Worm (Caenorhabditis elegans) whole organism, young adult: ENCODE results near the gene tor-1.

Source experiments
- B0019.2 ChIP-seq: fragments of 200-800 bp; sonication (Bioruptor generic); conservative IDR thresholded peaks from 2 replicates; pipeline ENCODE4 v1.3.6; 2022; ENCODE audit warnings: missing genetic modification reagents, missing genetic modification characterization, missing compliant biosample characterization
- B0035.1 ChIP-seq: sonication (generic microtip); optimal IDR thresholded peaks from 2 replicates; lab custom pipeline; 2016; ENCODE audit warnings: missing genetic modification characterization, mild to moderate bottlenecking, missing compliant biosample characterization, missing genotype, missing genetic modification reagents
- C17E4.6 ChIP-seq: fragments of 200-800 bp; sonication (Bioruptor generic); IDR thresholded peaks from 2 replicates; pipeline ENCODE4 v1.3.6; 2022; ENCODE audit warnings: missing genetic modification reagents, missing genetic modification characterization, missing compliant biosample characterization
- F39B2.1 ChIP-seq: fragments of 200-800 bp; sonication (Bioruptor generic); IDR thresholded peaks from 2 replicates; pipeline ENCODE4 v1.3.6; 2022; ENCODE audit warnings: missing genetic modification reagents, missing genetic modification characterization, missing compliant biosample characterization
- F52B5.7 ChIP-seq: sonication (generic microtip); optimal IDR thresholded peaks from 2 replicates; lab custom pipeline; 2016; ENCODE audit warnings: mild to moderate bottlenecking, missing genetic modification characterization, missing compliant biosample characterization
- F57C9.4 ChIP-seq: sonication (generic microtip); optimal IDR thresholded peaks from 2 replicates; lab custom pipeline; 2017; ENCODE audit warnings: mild to moderate bottlenecking, missing genetic modification characterization, missing compliant biosample characterization
- K12H6.12 ChIP-seq: fragments of 200-800 bp; sonication (Bioruptor generic); optimal IDR thresholded peaks from 2 replicates; lab custom pipeline; 2018; ENCODE audit warnings: mild to moderate bottlenecking, missing genetic modification characterization, missing compliant biosample characterization
- Y53G8AR.9 ChIP-seq: fragments of 200-800 bp; sonication (Bioruptor generic); conservative IDR thresholded peaks from 2 replicates; pipeline ENCODE4 v1.3.6; 2022; ENCODE audit warnings: missing genetic modification reagents, missing genetic modification characterization, missing compliant biosample characterization
- Y56A3A.18 ChIP-seq: fragments of 200-800 bp; sonication (Bioruptor generic); IDR thresholded peaks from 2 replicates; pipeline ENCODE4 v1.3.6; 2022; ENCODE audit warnings: missing genetic modification reagents, missing genetic modification characterization, missing compliant biosample characterization
- Y67H2A.10 ChIP-seq: fragments of 200-800 bp; sonication (Bioruptor generic); conservative IDR thresholded peaks from 2 replicates; pipeline ENCODE4 v1.3.6; 2022; ENCODE audit warnings: missing genetic modification reagents, missing genetic modification characterization, missing compliant biosample characterization
- akir-1 ChIP-seq: fragments of 200-800 bp; sonication (Bioruptor generic); optimal IDR thresholded peaks from 2 replicates; lab custom pipeline; 2018; ENCODE audit warnings: mild to moderate bottlenecking, missing genetic modification characterization, moderate library complexity, missing compliant biosample characterization
- atf-7 ChIP-seq: sonication (generic microtip); optimal IDR thresholded peaks from 2 replicates; lab custom pipeline; 2017; ENCODE audit warnings: mild to moderate bottlenecking, missing genetic modification characterization, missing compliant biosample characterization
- attf-3 ChIP-seq: fragments of 200-800 bp; sonication (Bioruptor generic); conservative IDR thresholded peaks from 2 replicates; pipeline ENCODE4 v1.3.6; 2022; ENCODE audit warnings: missing genetic modification reagents, missing genetic modification characterization, missing compliant biosample characterization
- attf-5 ChIP-seq: fragments of 200-800 bp; sonication (Bioruptor generic); optimal IDR thresholded peaks from 2 replicates; lab custom pipeline; 2018; ENCODE audit warnings: mild to moderate bottlenecking, missing genetic modification characterization, missing compliant biosample characterization
- ceh-27 ChIP-seq: fragments of 200-800 bp; sonication (Bioruptor generic); optimal IDR thresholded peaks from 2 replicates; lab custom pipeline; 2018; ENCODE audit warnings: mild to moderate bottlenecking, missing genetic modification characterization, moderate library complexity, missing compliant biosample characterization
- dox-1 ChIP-seq: fragments of 200-800 bp; sonication (Bioruptor generic); IDR thresholded peaks from 2 replicates; pipeline ENCODE4 v1.3.6; 2022; ENCODE audit warnings: missing genetic modification reagents, missing genetic modification characterization, missing compliant biosample characterization
- dpl-1 ChIP-seq: fragments of 150-350 bp; optimal IDR thresholded peaks from 2 replicates; lab custom pipeline; 2014; ENCODE audit warnings: missing biosample characterization, missing genetic modification reagents, missing genetic modification characterization
- egl-18 ChIP-seq: fragments of 200-800 bp; sonication (Bioruptor generic); IDR thresholded peaks from 2 replicates; pipeline ENCODE4 v1.3.6; 2022; ENCODE audit warnings: missing genetic modification reagents, missing genetic modification characterization, missing compliant biosample characterization
- egrh-3 ChIP-seq: fragments of 200-800 bp; sonication (Bioruptor generic); IDR thresholded peaks from 2 replicates; pipeline ENCODE4 v1.3.6; 2022; ENCODE audit warnings: missing genetic modification reagents, missing genetic modification characterization, missing compliant biosample characterization
- ets-4 ChIP-seq: fragments of 200-800 bp; sonication (Bioruptor generic); optimal IDR thresholded peaks from 2 replicates; lab custom pipeline; 2018; ENCODE audit warnings: mild to moderate bottlenecking, missing genetic modification characterization, missing compliant biosample characterization
- fkh-3 ChIP-seq: sonication (generic microtip); optimal IDR thresholded peaks from 2 replicates; lab custom pipeline; 2016; ENCODE audit warnings: mild to moderate bottlenecking, missing genetic modification characterization, missing compliant biosample characterization
- hlh-12 ChIP-seq: sonication (generic microtip); optimal IDR thresholded peaks from 2 replicates; lab custom pipeline; 2016; ENCODE audit warnings: missing genetic modification characterization, missing compliant biosample characterization
- hmg-20 ChIP-seq: fragments of 200-800 bp; sonication (Bioruptor generic); IDR thresholded peaks from 2 replicates; pipeline ENCODE4 v1.3.6; 2022; ENCODE audit warnings: missing genetic modification reagents, missing genetic modification characterization, missing compliant biosample characterization
- hsf-1 ChIP-seq: fragments of 200-800 bp; sonication (Bioruptor generic); IDR thresholded peaks from 2 replicates; pipeline ENCODE4 v1.3.6; 2022; ENCODE audit warnings: missing genetic modification reagents, missing genetic modification characterization, missing compliant biosample characterization
- lag-1 ChIP-seq: fragments of 200-800 bp; sonication (Bioruptor generic); IDR thresholded peaks from 2 replicates; pipeline ENCODE4 v1.3.6; 2022; ENCODE audit warnings: missing genetic modification reagents, missing genetic modification characterization, missing compliant biosample characterization
- let-526 ChIP-seq: fragments of 200-800 bp; sonication (Bioruptor generic); IDR thresholded peaks from 2 replicates; pipeline ENCODE4 v1.3.6; 2022; ENCODE audit warnings: missing genetic modification reagents, missing genetic modification characterization, missing compliant biosample characterization
- let-607 ChIP-seq, 2 experiments: fragments of 200-800 bp in 1 of 2; sonication (Bioruptor generic) in 1 of 2; sonication (generic microtip) in 1 of 2; optimal IDR thresholded peaks; 2 replicates each; lab custom pipeline; 2016 to 2018; ENCODE audit warnings: mild to moderate bottlenecking in 2 of 2, missing compliant biosample characterization in 2 of 2, missing genetic modification characterization in 2 of 2, moderate library complexity in 2 of 2, missing genotype in 1 of 2
- lin-26 ChIP-seq: fragments of 200-800 bp; sonication (Bioruptor generic); IDR thresholded peaks from 2 replicates; pipeline ENCODE4 v1.3.6; 2022; ENCODE audit warnings: missing genetic modification reagents, missing genetic modification characterization, missing compliant biosample characterization
- lin-35 ChIP-seq, 3 experiments: fragments of 150-350 bp in 2 of 3; sonication (generic microtip) in 1 of 3; optimal IDR thresholded peaks; 2 replicates each; lab custom pipeline; 2014 to 2018; ENCODE audit warnings: missing biosample characterization in 3 of 3, missing genetic modification characterization in 3 of 3, missing genetic modification reagents in 3 of 3
- lin-40 ChIP-seq: sonication (generic microtip); optimal IDR thresholded peaks from 2 replicates; lab custom pipeline; 2016; ENCODE audit warnings: missing genetic modification characterization, mild to moderate bottlenecking, missing compliant biosample characterization, missing genotype, missing genetic modification reagents
- lsl-1 ChIP-seq: fragments of 200-800 bp; sonication (Bioruptor generic); optimal IDR thresholded peaks from 2 replicates; lab custom pipeline; 2018; ENCODE audit warnings: mild to moderate bottlenecking, missing genetic modification characterization, moderate library complexity, missing compliant biosample characterization
- madf-8 ChIP-seq: fragments of 200-800 bp; sonication (Bioruptor generic); conservative IDR thresholded peaks from 2 replicates; pipeline ENCODE4 v1.3.6; 2022; ENCODE audit warnings: missing genetic modification reagents, missing genetic modification characterization, missing compliant biosample characterization
- mcd-1 ChIP-seq: fragments of 200-800 bp; sonication (Bioruptor generic); IDR thresholded peaks from 2 replicates; pipeline ENCODE4 v1.3.6; 2022; ENCODE audit warnings: missing genetic modification reagents, missing genetic modification characterization, missing compliant biosample characterization
- mel-28 ChIP-seq: sonication (generic microtip); optimal IDR thresholded peaks from 2 replicates; lab custom pipeline; 2016; ENCODE audit warnings: borderline replicate concordance, mild to moderate bottlenecking, missing genetic modification characterization, missing compliant biosample characterization
- nhr-90 ChIP-seq: sonication (generic microtip); optimal IDR thresholded peaks from 2 replicates; lab custom pipeline; 2016; ENCODE audit warnings: missing genotype, mild to moderate bottlenecking, missing genetic modification characterization, missing compliant biosample characterization
- snpc-1.1 ChIP-seq: sonication (generic microtip); optimal IDR thresholded peaks from 2 replicates; lab custom pipeline; 2017; ENCODE audit warnings: missing genetic modification characterization, mild to moderate bottlenecking, missing compliant biosample characterization, antibody characterized with exemption, moderate library complexity, missing genotype, missing genetic modification reagents; ENCODE audit not compliant: insufficient read depth
- snpc-4 ChIP-seq, 5 experiments: fragments of 150-350 bp in 1 of 5; sonication (generic microtip) in 4 of 5; optimal IDR thresholded peaks; 2 replicates each; lab custom pipeline; 2014 to 2018; ENCODE audit warnings: missing genetic modification characterization in 5 of 5, missing biosample characterization in 3 of 5, antibody characterized with exemption in 2 of 5, mild to moderate bottlenecking in 2 of 5, missing compliant biosample characterization in 2 of 5, missing genotype in 2 of 5, moderate library complexity in 2 of 5, missing genetic modification reagents in 1 of 5
- tbx-9 ChIP-seq: sonication (generic microtip); optimal IDR thresholded peaks from 2 replicates; lab custom pipeline; 2016; ENCODE audit warnings: borderline replicate concordance, missing genetic modification characterization, inconsistent platforms, missing compliant biosample characterization
- unc-130 ChIP-seq: sonication (generic microtip); optimal IDR thresholded peaks from 2 replicates; lab custom pipeline; 2016; ENCODE audit warnings: missing genetic modification reagents, missing genetic modification characterization, missing compliant biosample characterization
- unc-62 ChIP-seq: fragments of 150-350 bp; optimal IDR thresholded peaks from 2 replicates; lab custom pipeline; 2014; ENCODE audit warnings: missing biosample characterization, missing genetic modification reagents, missing genetic modification characterization
- xnd-1 ChIP-seq: sonication (generic microtip); optimal IDR thresholded peaks from 2 replicates; lab custom pipeline; 2016; ENCODE audit warnings: missing genotype, missing genetic modification reagents, missing genetic modification characterization, missing compliant biosample characterization
- zim-3 ChIP-seq: sonication (generic microtip); optimal IDR thresholded peaks from 2 replicates; lab custom pipeline; 2017; ENCODE audit warnings: mild to moderate bottlenecking, missing genetic modification characterization, moderate library complexity, missing compliant biosample characterization
- ztf-18 ChIP-seq: sonication (generic microtip); optimal IDR thresholded peaks from 2 replicates; lab custom pipeline; 2016; ENCODE audit warnings: missing genotype, mild to moderate bottlenecking, missing genetic modification characterization, missing compliant biosample characterization
- ztf-26 ChIP-seq: sonication (generic microtip); optimal IDR thresholded peaks from 2 replicates; lab custom pipeline; 2017; ENCODE audit warnings: missing genetic modification characterization, missing compliant biosample characterization
- ztf-6 ChIP-seq: fragments of 200-800 bp; sonication (Bioruptor generic); IDR thresholded peaks from 2 replicates; pipeline ENCODE4 v1.3.6; 2022; ENCODE audit warnings: missing genetic modification reagents, missing genetic modification characterization, missing compliant biosample characterization

The tor-1 gene

ce11 chrIV:14033752-14034570, 48.4 kb upstream of the tor-1 start (continued):
- TF ChIP-seq madf-8 (GFP tag; lab: Robert Waterston, UW) (no peak), B0019.2 (GFP tag; lab: Robert Waterston, UW) (no peak), lsl-1 (GFP tag; lab: Kevin White, UChicago) (no peak), attf-5 (no peak), mel-28 (peak; percentile 91), atf-7 (tag; lab: Kevin White, UChicago) (peak; percentile 60), unc-130 (GFP tag; lab: Kevin White, UChicago) (no peak), C17E4.6 (GFP tag; lab: Robert Waterston, UW) (no peak), egrh-3 (GFP tag; lab: Robert Waterston, UW) (peak; percentile 94), F57C9.4 (peak; percentile 55), Y53G8AR.9 (peak; percentile 72), xnd-1 (tag; lab: Kevin White, UChicago) (no peak), ztf-6 (GFP tag; lab: Robert Waterston, UW) (no peak; the same call in 1 of the 2 replicates), Y56A3A.18 (GFP tag; lab: Robert Waterston, UW) (peak; percentile 34; the same call in 1 of the 2 replicates), lin-26 (GFP tag; lab: Robert Waterston, UW) (peak; percentile 49; the same call in 1 of the 2 replicates), akir-1 (peak; percentile 51), let-526 (GFP tag; lab: Robert Waterston, UW) (peak; percentile 69; the same call in 1 of the 2 replicates), ceh-27 (peak; percentile 44), snpc-4 (GFP tag; optimal IDR thresholded peaks at IDR 0.05; lab: Kevin White, UChicago) (peak; percentile 22), snpc-4 (tag; optimal IDR thresholded peaks at IDR 0.05; lab: Kevin White, UChicago) (no peak), egl-18 (GFP tag; lab: Robert Waterston, UW) (peak; percentile 62; the same call in 1 of the 2 replicates), unc-62 (GFP tag; lab: Kevin White, UChicago) (no peak), attf-3 (no peak; the same call in 1 of the 2 replicates), Y67H2A.10 (GFP tag; lab: Robert Waterston, UW) (peak; percentile 40; the same call in 1 of the 2 replicates), tbx-9 (tag; lab: Kevin White, UChicago) (no peak), F39B2.1 (no peak), nhr-90 (tag; lab: Kevin White, UChicago) (peak; percentile 18), lin-35 (GFP tag; optimal IDR thresholded peaks at IDR 0.05; lab: Kevin White, UChicago) (peak in 1 of 3 experiments; percentile 9), mcd-1 (GFP tag; lab: Robert Waterston, UW) (peak; percentile 34), F52B5.7 (peak; percentile 78), B0035.1 (tag; lab: Kevin White, UChicago) (peak; percentile 59), ztf-18 (tag; lab: Kevin White, UChicago) (no peak), ets-4 (GFP tag; lab: Kevin White, UChicago) (peak; percentile 21), snpc-1.1 (tag; lab: Kevin White, UChicago) (no peak), ztf-26 (tag; lab: Kevin White, UChicago) (peak; percentile 49), lag-1 (GFP tag; lab: Robert Waterston, UW) (no peak), dox-1 (GFP tag; lab: Robert Waterston, UW) (peak; percentile 77; the same call in 1 of the 2 replicates), fkh-3 (tag; lab: Kevin White, UChicago) (peak; percentile 96), K12H6.12 (peak; percentile 69), lin-40 (tag; lab: Kevin White, UChicago) (peak; percentile 43), hlh-12 (tag; lab: Kevin White, UChicago) (peak; percentile 59), dpl-1 (GFP tag; lab: Kevin White, UChicago) (no peak), hsf-1 (GFP tag; lab: Robert Waterston, UW) (0 out of 2 replicates have a peak, but pooled peaks have one; percentile 4), hmg-20 (GFP tag; lab: Robert Waterston, UW) (no peak), zim-3 (peak; percentile 77), let-607 (tag; optimal IDR thresholded peaks at IDR 0.05; lab: Kevin White, UChicago) (no peak)
